Fruit fly (Drosophila melanogaster) whole organism, embryonic: Measurements from ENCODE around the gene CG7367.
A peak's percentile ranks its signal among the peaks of the same experiment; 100 is the strongest.

ENCODE experiments used
- Atf6 ChIP-seq: fragments of 200-800 bp; sonication (Bioruptor generic); IDR thresholded peaks from 2 replicates; pipeline ENCODE4 v1.3.6; 2022; ENCODE audit warnings: missing biosample characterization, missing genetic modification characterization
- CG10654 ChIP-seq: fragments of 200-800 bp; sonication (Bioruptor generic); optimal IDR thresholded peaks from 2 replicates; lab custom pipeline; 2016; ENCODE audit warnings: missing biosample characterization, missing genetic modification characterization
- CG14014 ChIP-seq: fragments of 200-800 bp; sonication (Bioruptor generic); IDR thresholded peaks from 2 replicates; pipeline ENCODE4 v1.3.6; 2022; ENCODE audit warnings: missing biosample characterization, missing genetic modification characterization
- CG14441 ChIP-seq: fragments of 200-800 bp; sonication (Bioruptor generic); IDR thresholded peaks from 2 replicates; pipeline ENCODE4 v1.3.6; 2022; ENCODE audit warnings: missing biosample characterization, missing genetic modification characterization
- CG14965 ChIP-seq: fragments of 200-800 bp; sonication (Bioruptor generic); optimal IDR thresholded peaks from 2 replicates; lab custom pipeline; 2016; ENCODE audit warnings: missing biosample characterization, missing genetic modification characterization, borderline replicate concordance
- CG15514 ChIP-seq: fragments of 200-800 bp; sonication (Bioruptor generic); optimal IDR thresholded peaks from 3 replicates; lab custom pipeline; 2017; ENCODE audit warnings: missing biosample characterization, missing genetic modification characterization, mild to moderate bottlenecking, moderate library complexity, missing genetic modification reagents
- CG1603 ChIP-seq: fragments of 200-800 bp; sonication (Bioruptor generic); optimal IDR thresholded peaks from 2 replicates; lab custom pipeline; 2019; ENCODE audit warnings: missing biosample characterization, mild to moderate bottlenecking, missing genetic modification characterization, moderate library complexity
- CG16863 ChIP-seq: fragments of 200-800 bp; sonication (Bioruptor generic); optimal IDR thresholded peaks from 3 replicates; lab custom pipeline; 2016; ENCODE audit warnings: missing biosample characterization, missing genetic modification characterization
- CG17359 ChIP-seq: fragments of 200-800 bp; sonication (Bioruptor generic); optimal IDR thresholded peaks from 3 replicates; lab custom pipeline; 2018; ENCODE audit warnings: missing biosample characterization, mild to moderate bottlenecking, missing genetic modification characterization, moderate library complexity
- CG17612 ChIP-seq: fragments of 200-800 bp; sonication (Bioruptor generic); IDR thresholded peaks from 2 replicates; pipeline ENCODE4 v1.3.6; 2022; ENCODE audit warnings: missing biosample characterization, missing genetic modification characterization
- CG17802 ChIP-seq: fragments of 200-800 bp; sonication (Bioruptor generic); optimal IDR thresholded peaks from 2 replicates; lab custom pipeline; 2018; ENCODE audit warnings: missing biosample characterization, mild to moderate bottlenecking, missing genetic modification characterization, moderate library complexity
- CG1792 ChIP-seq: fragments of 200-800 bp; sonication (Bioruptor generic); optimal IDR thresholded peaks from 2 replicates; lab custom pipeline; 2016; ENCODE audit warnings: missing biosample characterization, missing genetic modification characterization
- CG30431 ChIP-seq: fragments of 200-800 bp; sonication (Bioruptor generic); optimal IDR thresholded peaks from 2 replicates; lab custom pipeline; 2017; ENCODE audit warnings: missing biosample characterization, missing genetic modification characterization
- CG31441 ChIP-seq: fragments of 200-800 bp; sonication (Bioruptor generic); IDR thresholded peaks from 2 replicates; pipeline ENCODE4 v1.3.6; 2022; ENCODE audit warnings: missing biosample characterization, missing genetic modification characterization
- CG3163 ChIP-seq: fragments of 200-800 bp; sonication (Bioruptor generic); optimal IDR thresholded peaks from 3 replicates; lab custom pipeline; 2016; ENCODE audit warnings: missing biosample characterization, missing genetic modification characterization
- CG34422 ChIP-seq: fragments of 200-800 bp; sonication (Bioruptor generic); IDR thresholded peaks from 3 replicates; pipeline ENCODE4 v1.3.6; 2022; ENCODE audit warnings: missing biosample characterization, missing genetic modification characterization
- CG4854 ChIP-seq: fragments of 200-800 bp; sonication (Bioruptor generic); optimal IDR thresholded peaks from 2 replicates; lab custom pipeline; 2016; ENCODE audit warnings: missing biosample characterization, missing genetic modification characterization, inconsistent platforms
- CG6654 ChIP-seq: fragments of 200-800 bp; sonication (Bioruptor generic); optimal IDR thresholded peaks from 2 replicates; lab custom pipeline; 2017; ENCODE audit warnings: missing biosample characterization, mild to moderate bottlenecking, missing genetic modification characterization
- CG6854 ChIP-seq: fragments of 200-800 bp; sonication (Bioruptor generic); optimal IDR thresholded peaks from 3 replicates; lab custom pipeline; 2017; ENCODE audit warnings: missing biosample characterization, mild to moderate bottlenecking, missing genetic modification characterization
- CG9727 ChIP-seq: fragments of 200-800 bp; sonication (Bioruptor generic); optimal IDR thresholded peaks from 3 replicates; lab custom pipeline; 2017; ENCODE audit warnings: missing biosample characterization, mild to moderate bottlenecking, missing genetic modification characterization
- D19A ChIP-seq: fragments of 200-800 bp; optimal IDR thresholded peaks from 3 replicates; lab custom pipeline; 2019; ENCODE audit warnings: missing biosample characterization, mild to moderate bottlenecking, missing genetic modification characterization, moderate library complexity
- Deaf1 ChIP-seq: fragments of 200-800 bp; optimal IDR thresholded peaks from 3 replicates; lab custom pipeline; 2019; ENCODE audit warnings: missing biosample characterization, mild to moderate bottlenecking, missing genetic modification characterization, moderate library complexity
- Dfd ChIP-seq, 2 experiments: fragments of >200 bp; optimal IDR thresholded peaks; 2 replicates each; lab custom pipeline; 2017; ENCODE audit warnings: missing biosample characterization in 2 of 2, missing genetic modification characterization in 2 of 2
- GATAe ChIP-seq: fragments of 200-800 bp; sonication (Bioruptor generic); conservative IDR thresholded peaks from 2 replicates; pipeline ENCODE4 v1.3.6; 2022; ENCODE audit warnings: missing biosample characterization, missing genetic modification characterization
- NC2β ChIP-seq: fragments of 200-800 bp; sonication (Bioruptor generic); optimal IDR thresholded peaks from 2 replicates; lab custom pipeline; 2016; ENCODE audit warnings: missing biosample characterization, missing genetic modification characterization
- Oaz ChIP-seq: fragments of 200-800 bp; sonication (Bioruptor generic); IDR thresholded peaks from 2 replicates; pipeline ENCODE4 v1.3.6; 2022; ENCODE audit warnings: missing biosample characterization, missing genetic modification characterization
- Ptx1 ChIP-seq: fragments of 200-800 bp; sonication (Bioruptor generic); IDR thresholded peaks from 2 replicates; pipeline ENCODE4 v1.3.6; 2022; ENCODE audit warnings: missing biosample characterization, missing genetic modification characterization
- Scr ChIP-seq: fragments of 200-800 bp; sonication (Bioruptor generic); IDR thresholded peaks from 2 replicates; pipeline ENCODE4 v1.3.6; 2022; ENCODE audit warnings: missing biosample characterization, missing genetic modification characterization; ENCODE audit not compliant: partially characterized antibody
- Usf ChIP-seq: fragments of 200-800 bp; sonication (Bioruptor generic); optimal IDR thresholded peaks from 2 replicates; lab custom pipeline; 2017; ENCODE audit warnings: missing genotype, missing biosample characterization, missing genetic modification characterization
- Vsx1 ChIP-seq: fragments of 200-800 bp; sonication (Bioruptor generic); optimal IDR thresholded peaks from 2 replicates; lab custom pipeline; 2017; ENCODE audit warnings: missing biosample characterization, mild to moderate bottlenecking, missing genetic modification characterization, missing genetic modification reagents
- ab ChIP-seq: fragments of 200-800 bp; sonication (Bioruptor generic); optimal IDR thresholded peaks from 2 replicates; lab custom pipeline; 2016; ENCODE audit warnings: missing biosample characterization, missing genetic modification characterization
- bowl ChIP-seq: fragments of 200-800 bp; sonication (Bioruptor generic); IDR thresholded peaks from 2 replicates; pipeline ENCODE4 v1.3.6; 2022; ENCODE audit warnings: missing biosample characterization, missing genetic modification characterization
- chinmo ChIP-seq: fragments of 200-800 bp; sonication (Bioruptor generic); IDR thresholded peaks from 4 replicates; pipeline ENCODE4 v1.3.6; 2022; ENCODE audit warnings: missing biosample characterization, missing genetic modification characterization; ENCODE audit not compliant: partially characterized antibody
- cwo ChIP-seq: fragments of 200-800 bp; sonication (Bioruptor generic); optimal IDR thresholded peaks from 3 replicates; lab custom pipeline; 2017; ENCODE audit warnings: missing biosample characterization, missing genetic modification characterization, mild to moderate bottlenecking, moderate library complexity, missing genetic modification reagents
- grn ChIP-seq: fragments of 200-800 bp; sonication (Bioruptor generic); optimal IDR thresholded peaks from 3 replicates; lab custom pipeline; 2017; ENCODE audit warnings: missing biosample characterization, missing genetic modification characterization
- kay ChIP-seq: fragments of 200-800 bp; sonication (Bioruptor generic); optimal IDR thresholded peaks from 2 replicates; lab custom pipeline; 2016; ENCODE audit warnings: missing biosample characterization, missing genetic modification characterization
- lbe ChIP-seq: fragments of 200-800 bp; sonication (Bioruptor generic); optimal IDR thresholded peaks from 2 replicates; lab custom pipeline; 2016; ENCODE audit warnings: missing biosample characterization, mild to moderate bottlenecking, missing genetic modification characterization
- lilli ChIP-seq: fragments of 200-800 bp; sonication (Bioruptor generic); optimal IDR thresholded peaks from 3 replicates; lab custom pipeline; 2016; ENCODE audit warnings: missing biosample characterization, missing genetic modification characterization
- mld ChIP-seq: fragments of 200-800 bp; sonication (Bioruptor generic); IDR thresholded peaks from 3 replicates; pipeline ENCODE4 v1.3.6; 2022; ENCODE audit warnings: missing biosample characterization, missing genetic modification characterization; ENCODE audit not compliant: partially characterized antibody
- onecut ChIP-seq: fragments of 200-800 bp; sonication (Bioruptor generic); IDR thresholded peaks from 2 replicates; pipeline ENCODE4 v1.3.6; 2022; ENCODE audit warnings: missing biosample characterization, missing genetic modification characterization
- p53 ChIP-seq: fragments of 200-800 bp; sonication (Bioruptor generic); optimal IDR thresholded peaks from 2 replicates; lab custom pipeline; 2016; ENCODE audit warnings: missing biosample characterization, missing genetic modification characterization
- pho ChIP-seq: fragments of 200-800 bp; sonication (Bioruptor generic); optimal IDR thresholded peaks from 2 replicates; lab custom pipeline; 2016; ENCODE audit warnings: missing biosample characterization, missing genetic modification characterization
- pzg ChIP-seq: fragments of 200-800 bp; sonication (Bioruptor generic); optimal IDR thresholded peaks from 3 replicates; lab custom pipeline; 2018; ENCODE audit warnings: missing biosample characterization, mild to moderate bottlenecking, missing genetic modification characterization, moderate library complexity
- repo ChIP-seq: fragments of 200-800 bp; sonication (Bioruptor generic); optimal IDR thresholded peaks from 2 replicates; lab custom pipeline; 2016; ENCODE audit warnings: missing biosample characterization, missing genetic modification characterization
- ro ChIP-seq: fragments of 200-800 bp; sonication (Bioruptor generic); IDR thresholded peaks from 2 replicates; pipeline ENCODE4 v1.3.6; 2022; ENCODE audit warnings: missing biosample characterization, missing genetic modification characterization
- row ChIP-seq: fragments of 200-800 bp; sonication (Bioruptor generic); IDR thresholded peaks from 3 replicates; pipeline ENCODE4 v1.3.6; 2022; ENCODE audit warnings: missing biosample characterization, missing genetic modification characterization
- sd ChIP-seq: fragments of 200-800 bp; sonication (Bioruptor generic); optimal IDR thresholded peaks from 3 replicates; lab custom pipeline; 2018; ENCODE audit warnings: missing biosample characterization, mild to moderate bottlenecking, missing genetic modification characterization, moderate library complexity
- sens ChIP-seq: fragments of 200-800 bp; sonication (Bioruptor generic); peaks from one replicate; lab custom pipeline; 2016; ENCODE audit warnings: missing biosample characterization, missing genetic modification characterization
- slp2 ChIP-seq: fragments of 200-800 bp; sonication (Bioruptor generic); optimal IDR thresholded peaks from 2 replicates; lab custom pipeline; 2016; ENCODE audit warnings: missing biosample characterization, missing genetic modification characterization
- sqz ChIP-seq: fragments of 200-800 bp; sonication (Bioruptor generic); optimal IDR thresholded peaks from 3 replicates; lab custom pipeline; 2018; ENCODE audit warnings: missing biosample characterization, mild to moderate bottlenecking, missing genetic modification characterization
- unpg ChIP-seq: fragments of 200-800 bp; sonication (Bioruptor generic); optimal IDR thresholded peaks from 3 replicates; lab custom pipeline; 2018; ENCODE audit warnings: missing biosample characterization, mild to moderate bottlenecking, missing genetic modification characterization, moderate library complexity

CG7367 gene

DNA sequence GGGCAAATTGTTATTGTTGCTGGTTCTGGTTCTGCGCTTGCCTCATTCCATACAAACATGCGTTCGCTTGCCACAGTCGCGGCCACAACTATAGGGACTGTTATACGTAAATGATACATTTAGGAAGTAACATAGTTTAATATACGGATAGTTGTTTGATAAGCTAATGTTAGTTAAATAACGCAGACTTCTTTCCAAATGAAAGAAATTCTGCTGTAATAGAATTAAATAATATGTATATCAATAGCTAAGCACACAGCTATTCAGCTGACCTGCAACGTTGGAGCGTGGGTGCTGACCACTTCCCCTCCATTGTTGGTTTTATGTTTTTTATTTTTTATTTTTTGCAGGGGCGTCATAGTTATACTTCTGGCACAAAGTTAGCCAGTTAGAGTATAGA, 4.9 kb downstream of the CG7367 start (continued):
- TF ChIP-seq NC2β (GFP tag; lab: Kevin White, UChicago) (no peak), CG30431 (GFP tag; lab: Kevin White, UChicago) (peak; percentile 4), lbe (GFP tag; lab: Kevin White, UChicago) (no peak), lilli (GFP tag; lab: Kevin White, UChicago) (peak; percentile 70), repo (GFP tag; lab: Kevin White, UChicago) (no peak), mld (GFP tag; lab: Robert Waterston, UW) (no peak), CG14965 (GFP tag; lab: Kevin White, UChicago) (no peak), CG16863 (GFP tag; lab: Kevin White, UChicago) (peak; percentile 41), CG17802 (tag; lab: Kevin White, UChicago) (no peak), CG10654 (GFP tag; lab: Kevin White, UChicago) (peak; percentile 7), Deaf1 (no peak), CG4854 (no peak), pzg (GFP tag; lab: Kevin White, UChicago) (no peak), Ptx1 (GFP tag; lab: Robert Waterston, UW) (peak; percentile 72), CG14441 (peak; percentile 59; the same call in 1 of the 2 replicates), grn (GFP tag; lab: Kevin White, UChicago) (no peak), Dfd (GFP tag; optimal IDR thresholded peaks at IDR 0.05; lab: Kevin White, UChicago) (no peak), CG3163 (no peak), CG31441 (GFP tag; lab: Robert Waterston, UW) (peak; percentile 52; the same call in 1 of the 2 replicates), chinmo (GFP tag; lab: Robert Waterston, UW) (no peak), ab (no peak), CG6854 (GFP tag; lab: Kevin White, UChicago) (peak; percentile 34), onecut (GFP tag; lab: Robert Waterston, UW) (0 out of 2 replicates have a peak, but pooled peaks have one; percentile 38), CG6654 (GFP tag; lab: Kevin White, UChicago) (no peak), CG14014 (GFP tag; lab: Robert Waterston, UW) (peak; percentile 68), pho (GFP tag; lab: Kevin White, UChicago) (peak; percentile 41), row (GFP tag; lab: Robert Waterston, UW) (peak; percentile 85), CG17612 (GFP tag; lab: Robert Waterston, UW) (peak; percentile 48; the same call in 1 of the 2 replicates), slp2 (GFP tag; lab: Kevin White, UChicago) (no peak), Oaz (0 out of 2 replicates have a peak, but pooled peaks have one; percentile 29), kay (no peak), CG17359 (tag; lab: Kevin White, UChicago) (peak; percentile 51), GATAe (GFP tag; lab: Robert Waterston, UW) (no peak), bowl (GFP tag; lab: Robert Waterston, UW) (peak; percentile 48; the same call in 1 of the 2 replicates), Scr (GFP tag; lab: Robert Waterston, UW) (no peak), Atf6 (GFP tag; lab: Robert Waterston, UW) (peak; percentile 65), sd (tag; lab: Kevin White, UChicago) (no peak), Usf (GFP tag; lab: Kevin White, UChicago) (no peak), sqz (peak; percentile 6), CG34422 (peak; percentile 70; the same call in 2 of the 3 replicates), unpg (GFP tag; lab: Kevin White, UChicago) (peak; percentile 76), sens (GFP tag; lab: Kevin White, UChicago) (peak; percentile 92), CG9727 (GFP tag; lab: Kevin White, UChicago) (peak; percentile 17), CG1792 (no peak), ro (no peak), D19A (tag; lab: Kevin White, UChicago) (peak; percentile 61), Vsx1 (peak; percentile 1), cwo (GFP tag; lab: Kevin White, UChicago) (peak; percentile 61), p53 (GFP tag; lab: Kevin White, UChicago) (no peak), CG15514 (peak; percentile 29), CG1603 (tag; lab: Kevin White, UChicago) (peak; percentile 71)
